Worm (Caenorhabditis elegans): Measurements from ENCODE around the gene F40F8.12.

Gene F40F8.12

DNA sequence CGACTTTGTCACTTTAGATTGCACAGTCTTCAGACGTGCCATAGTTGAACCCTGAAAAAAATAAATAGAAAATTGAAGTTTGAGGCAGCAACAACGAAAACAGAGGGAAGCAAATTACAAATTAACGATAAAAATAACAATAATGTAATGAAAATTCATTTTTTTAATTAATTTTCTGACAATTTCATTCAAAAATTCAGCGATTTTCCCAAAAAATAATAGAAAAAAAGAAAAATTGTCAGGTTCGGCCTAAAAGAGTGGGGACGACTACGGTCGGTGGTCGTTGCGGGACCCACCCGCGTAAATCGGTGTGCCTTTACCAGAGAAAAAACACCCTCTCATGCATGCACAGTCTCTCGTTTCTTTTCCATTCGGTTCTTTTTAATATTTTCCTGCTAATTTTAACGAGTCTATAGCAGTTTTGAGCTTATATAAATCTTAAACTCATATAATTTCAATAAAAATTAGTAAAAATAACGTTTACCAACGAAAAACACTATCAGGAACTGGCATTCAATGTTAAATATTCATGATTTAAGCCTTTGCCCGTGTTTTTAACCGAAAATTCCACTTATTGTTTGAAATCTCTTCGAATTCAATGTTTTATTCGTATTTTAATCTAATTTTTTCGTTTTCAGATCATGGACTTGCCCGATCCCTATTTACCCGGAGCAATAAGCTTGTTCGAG, 3.2 kb upstream of the F40F8.12 start, which contains the start of the genes rps-9 and lsm-1:
TSS of gene rps-9 (minus strand) at position 51 of the 689 bp plus-strand sequence.
TSS of gene lsm-1 (plus strand) at position 639 of the 689 bp plus-strand sequence.
- TF ChIP-seq unc-62 (GFP tag; optimal IDR thresholded peaks at IDR 0.05) (no peak), tbx-8 (GFP tag; optimal IDR thresholded peaks at IDR 0.05) (no peak), lin-13 (tag; optimal IDR thresholded peaks at IDR 0.05) (no peak), ceh-39 (tag; optimal IDR thresholded peaks at IDR 0.05) (no peak), sptf-1 (tag; optimal IDR thresholded peaks at IDR 0.05) (no peak), mls-2 (tag; optimal IDR thresholded peaks at IDR 0.05) (no peak), hlh-1 (tag; optimal IDR thresholded peaks at IDR 0.05) (peak; percentile 11), flh-1 (GFP tag; optimal IDR thresholded peaks at IDR 0.05) (no peak), cnd-1 (tag; optimal IDR thresholded peaks at IDR 0.05) (no peak), lsy-2 (tag; optimal IDR thresholded peaks at IDR 0.05) (peak; percentile 95), nhr-237 (tag; optimal IDR thresholded peaks at IDR 0.05) (peak; percentile 50), mep-1 (tag; optimal IDR thresholded peaks at IDR 0.05) (peak; percentile 46), ces-1 (GFP tag; optimal IDR thresholded peaks at IDR 0.05) (peak; percentile 44), bed-3 (GFP tag; optimal IDR thresholded peaks at IDR 0.05) (no peak), elt-1 (tag; optimal IDR thresholded peaks at IDR 0.05; ENCODE audit: borderline replicate concordance, insufficient read depth) (no peak), sem-2 (GFP tag; optimal IDR thresholded peaks at IDR 0.05) (no peak), ceh-43 (GFP tag; optimal IDR thresholded peaks at IDR 0.05) (no peak), nhr-12 (tag; optimal IDR thresholded peaks at IDR 0.05) (no peak)

ce11 chrII:11127364-11127763, 2.3 kb upstream of the F40F8.12 start, which contains the start of gene F40F8.1:
Gene F40F8.1, plus strand, starts transcription at chrII:11127664.
- no peak for TF ChIP-seq drap-1 (GFP tag; optimal IDR thresholded peaks at IDR 0.05)
- no peak for TF ChIP-seq ztf-11 (tag; optimal IDR thresholded peaks at IDR 0.05)
- no peak for TF ChIP-seq sptf-1 (tag; optimal IDR thresholded peaks at IDR 0.05)
- no peak for TF ChIP-seq unc-62 (GFP tag; optimal IDR thresholded peaks at IDR 0.05)
- TF ChIP-seq lsy-2 (tag; optimal IDR thresholded peaks at IDR 0.05): no peak
- TF ChIP-seq mls-2 (tag; optimal IDR thresholded peaks at IDR 0.05): no peak
- no peak for TF ChIP-seq elt-1 (tag; optimal IDR thresholded peaks at IDR 0.05; ENCODE audit: borderline replicate concordance, insufficient read depth)
- no peak for TF ChIP-seq snpc-4 (tag; optimal IDR thresholded peaks at IDR 0.05)
- TF ChIP-seq cnd-1 (tag; optimal IDR thresholded peaks at IDR 0.05): no peak
- no peak for TF ChIP-seq nhr-28 (tag; optimal IDR thresholded peaks at IDR 0.05)
- TF ChIP-seq nhr-12 (tag; optimal IDR thresholded peaks at IDR 0.05): no peak

ce11 chrII:11128989-11129388, 628 bp upstream of the F40F8.12 start, which contains the start of gene F40F8.3:
Gene F40F8.3, plus strand, starts transcription at chrII:11129289.
- TF ChIP-seq nhr-2 (tag; optimal IDR thresholded peaks at IDR 0.05): no peak
- no peak for TF ChIP-seq ztf-11 (tag; optimal IDR thresholded peaks at IDR 0.05)
- TF ChIP-seq unc-62 (GFP tag; optimal IDR thresholded peaks at IDR 0.05): no peak
- TF ChIP-seq lin-32 (GFP tag; optimal IDR thresholded peaks at IDR 0.05): no peak
- TF ChIP-seq nhr-12 (tag; optimal IDR thresholded peaks at IDR 0.05): no peak
- TF ChIP-seq ceh-39 (tag; optimal IDR thresholded peaks at IDR 0.05): no peak
- no peak for TF ChIP-seq sptf-1 (tag; optimal IDR thresholded peaks at IDR 0.05)
- no peak for TF ChIP-seq mab-5 (tag; optimal IDR thresholded peaks at IDR 0.05)
- TF ChIP-seq nhr-237 (tag; optimal IDR thresholded peaks at IDR 0.05): no peak
- TF ChIP-seq flh-1 (GFP tag; optimal IDR thresholded peaks at IDR 0.05): no peak
- no peak for TF ChIP-seq snpc-4 (tag; optimal IDR thresholded peaks at IDR 0.05)
- TF ChIP-seq ceh-83 (GFP tag; optimal IDR thresholded peaks at IDR 0.05): no peak
- no peak for TF ChIP-seq blmp-1 (tag; optimal IDR thresholded peaks at IDR 0.05)
- no peak for TF ChIP-seq hlh-1 (tag; optimal IDR thresholded peaks at IDR 0.05)
- TF ChIP-seq sem-2 (GFP tag; optimal IDR thresholded peaks at IDR 0.05): no peak
- no peak for TF ChIP-seq unc-39 (tag; optimal IDR thresholded peaks at IDR 0.05)

DNA sequence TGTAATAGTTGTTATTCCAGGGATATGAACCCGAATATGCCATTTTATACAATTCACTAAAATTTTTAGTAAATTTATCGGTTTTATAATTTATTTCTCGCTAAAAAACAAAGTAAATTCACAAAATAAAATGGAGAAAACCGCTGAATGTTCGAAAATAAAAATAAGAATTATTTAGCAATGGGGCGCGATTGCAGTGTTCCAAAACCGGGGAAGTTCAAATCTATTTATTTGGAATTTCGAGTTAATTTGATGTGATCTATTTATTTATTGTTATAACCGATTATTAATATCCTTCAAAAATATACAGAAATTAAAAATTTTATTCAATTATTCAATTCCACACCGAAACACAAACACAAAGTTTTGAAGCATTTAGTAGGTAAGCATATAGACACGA, 2.9 kb downstream of the F40F8.12 start, which contains the start of gene F40F8.11:
TSS of gene F40F8.11 (minus strand) at position 49 of the 400 bp plus-strand sequence.
- no peak for TF ChIP-seq snpc-4 (tag; optimal IDR thresholded peaks at IDR 0.05)
- TF ChIP-seq hlh-1 (tag; optimal IDR thresholded peaks at IDR 0.05): no peak
- no peak for TF ChIP-seq elt-3 (tag; optimal IDR thresholded peaks at IDR 0.05)
- no peak for TF ChIP-seq lin-13 (tag; optimal IDR thresholded peaks at IDR 0.05)
- peak; percentile 27 for TF ChIP-seq unc-120 (tag; optimal IDR thresholded peaks at IDR 0.05; ENCODE audit: poor library complexity, severe bottlenecking)
- peak; percentile 4 for TF ChIP-seq blmp-1 (tag; optimal IDR thresholded peaks at IDR 0.05)
- TF ChIP-seq ceh-39 (tag; optimal IDR thresholded peaks at IDR 0.05): peak; percentile 4
- peak; percentile 6 for TF ChIP-seq ces-1 (GFP tag; optimal IDR thresholded peaks at IDR 0.05)
- TF ChIP-seq nhr-237 (tag; optimal IDR thresholded peaks at IDR 0.05): peak; percentile 3
- no peak for TF ChIP-seq ztf-11 (tag; optimal IDR thresholded peaks at IDR 0.05)
- TF ChIP-seq mls-2 (tag; optimal IDR thresholded peaks at IDR 0.05): no peak
- peak; percentile 59 for TF ChIP-seq lsy-2 (tag; optimal IDR thresholded peaks at IDR 0.05)

Data from whole organism, mixed stage, embryonic.